Worm (Caenorhabditis elegans) whole organism, young adult: ENCODE results near the gene nhr-20.

Experiments
- B0019.2 ChIP-seq: fragments of 200-800 bp; sonication (Bioruptor generic); conservative IDR thresholded peaks from 2 replicates; pipeline ENCODE4 v1.3.6; 2022; ENCODE audit warnings: missing genetic modification reagents, missing genetic modification characterization, missing compliant biosample characterization
- B0261.1 ChIP-seq: sonication (generic microtip); optimal IDR thresholded peaks from 2 replicates; lab custom pipeline; 2016; ENCODE audit warnings: mild to moderate bottlenecking, missing genetic modification characterization, moderate library complexity, missing compliant biosample characterization
- C06A6.2 ChIP-seq: fragments of 200-800 bp; sonication (Bioruptor generic); conservative IDR thresholded peaks from 2 replicates; pipeline ENCODE4 v1.3.6; 2022; ENCODE audit warnings: missing genetic modification characterization, missing compliant biosample characterization
- F33H1.4 ChIP-seq: fragments of 200-800 bp; sonication (Bioruptor generic); IDR thresholded peaks from 2 replicates; pipeline ENCODE4 v1.3.6; 2022; ENCODE audit warnings: missing genetic modification reagents, missing genetic modification characterization, missing compliant biosample characterization
- akir-1 ChIP-seq: fragments of 200-800 bp; sonication (Bioruptor generic); optimal IDR thresholded peaks from 2 replicates; lab custom pipeline; 2018; ENCODE audit warnings: mild to moderate bottlenecking, missing genetic modification characterization, moderate library complexity, missing compliant biosample characterization
- ama-1 ChIP-seq, 3 experiments: fragments of 150-350 bp in 1 of 3; sonication (generic microtip) in 2 of 3; optimal IDR thresholded peaks; 2 replicates each; lab custom pipeline; 2014 to 2018; ENCODE audit warnings: missing biosample characterization in 2 of 3, missing genetic modification characterization in 2 of 3, missing genetic modification reagents in 2 of 3
- aptf-3 ChIP-seq: fragments of 200-800 bp; sonication (Bioruptor generic); IDR thresholded peaks from 2 replicates; pipeline ENCODE4 v1.3.6; 2022; ENCODE audit warnings: missing genetic modification characterization, missing compliant biosample characterization
- cebp-1 ChIP-seq, 2 experiments: fragments of 200-800 bp in 1 of 2; sonication (Bioruptor generic) in 1 of 2; sonication (generic microtip) in 1 of 2; IDR thresholded peaks in 1 of 2; optimal IDR thresholded peaks in 1 of 2; 2 replicates each; pipeline versions ENCODE4 v1.3.6 to Lab custom; 2017 to 2022; ENCODE audit warnings: missing compliant biosample characterization in 2 of 2, missing genetic modification characterization in 2 of 2, mild to moderate bottlenecking in 1 of 2, missing genetic modification reagents in 1 of 2, moderate library complexity in 1 of 2
- ceh-58 ChIP-seq: fragments of 200-800 bp; sonication (Bioruptor generic); IDR thresholded peaks from 2 replicates; pipeline ENCODE4 v1.3.6; 2022; ENCODE audit warnings: missing genetic modification characterization, missing compliant biosample characterization
- him-1 ChIP-seq: sonication (generic microtip); optimal IDR thresholded peaks from 2 replicates; lab custom pipeline; 2016; ENCODE audit warnings: missing genotype, missing genetic modification reagents, missing genetic modification characterization, missing compliant biosample characterization
- hlh-12 ChIP-seq: sonication (generic microtip); optimal IDR thresholded peaks from 2 replicates; lab custom pipeline; 2016; ENCODE audit warnings: missing genetic modification characterization, missing compliant biosample characterization
- hmg-20 ChIP-seq: fragments of 200-800 bp; sonication (Bioruptor generic); IDR thresholded peaks from 2 replicates; pipeline ENCODE4 v1.3.6; 2022; ENCODE audit warnings: missing genetic modification reagents, missing genetic modification characterization, missing compliant biosample characterization
- let-607 ChIP-seq, 2 experiments: fragments of 200-800 bp in 1 of 2; sonication (Bioruptor generic) in 1 of 2; sonication (generic microtip) in 1 of 2; optimal IDR thresholded peaks; 2 replicates each; lab custom pipeline; 2016 to 2018; ENCODE audit warnings: mild to moderate bottlenecking in 2 of 2, missing compliant biosample characterization in 2 of 2, missing genetic modification characterization in 2 of 2, moderate library complexity in 2 of 2, missing genotype in 1 of 2
- lin-26 ChIP-seq: fragments of 200-800 bp; sonication (Bioruptor generic); IDR thresholded peaks from 2 replicates; pipeline ENCODE4 v1.3.6; 2022; ENCODE audit warnings: missing genetic modification reagents, missing genetic modification characterization, missing compliant biosample characterization
- lin-54 ChIP-seq: fragments of 200-800 bp; sonication (Bioruptor generic); optimal IDR thresholded peaks from 2 replicates; lab custom pipeline; 2018; ENCODE audit warnings: mild to moderate bottlenecking, missing genetic modification characterization, missing compliant biosample characterization
- lsl-1 ChIP-seq: fragments of 200-800 bp; sonication (Bioruptor generic); optimal IDR thresholded peaks from 2 replicates; lab custom pipeline; 2018; ENCODE audit warnings: mild to moderate bottlenecking, missing genetic modification characterization, moderate library complexity, missing compliant biosample characterization
- lsy-27 ChIP-seq: sonication (generic microtip); optimal IDR thresholded peaks from 2 replicates; lab custom pipeline; 2017; ENCODE audit warnings: missing genetic modification characterization, mild to moderate bottlenecking, missing compliant biosample characterization, antibody characterized with exemption, missing genotype, borderline replicate concordance; ENCODE audit not compliant: insufficient read depth
- mes-4 ChIP-seq: sonication (generic microtip); optimal IDR thresholded peaks from 2 replicates; lab custom pipeline; 2016; ENCODE audit warnings: missing genotype, missing genetic modification characterization, missing compliant biosample characterization
- nfya-2 ChIP-seq: fragments of 200-800 bp; sonication (Bioruptor generic); IDR thresholded peaks from 2 replicates; pipeline ENCODE4 v1.3.6; 2022; ENCODE audit warnings: missing genetic modification reagents, missing genetic modification characterization, missing compliant biosample characterization
- nhr-120 ChIP-seq: fragments of 200-800 bp; sonication (Bioruptor generic); IDR thresholded peaks from 2 replicates; pipeline ENCODE4 v1.3.6; 2022; ENCODE audit warnings: missing genetic modification characterization, missing compliant biosample characterization
- nhr-80 ChIP-seq: sonication (generic microtip); optimal IDR thresholded peaks from 2 replicates; lab custom pipeline; 2016; ENCODE audit warnings: missing genetic modification characterization, missing compliant biosample characterization
- pha-4 ChIP-seq: fragments of 150-350 bp; sonication (generic microtip); optimal IDR thresholded peaks from 2 replicates; lab custom pipeline; 2014; ENCODE audit warnings: missing biosample characterization, missing genetic modification reagents, missing genetic modification characterization
- repo-1 ChIP-seq: sonication (generic microtip); optimal IDR thresholded peaks from 2 replicates; lab custom pipeline; 2017; ENCODE audit warnings: mild to moderate bottlenecking, missing genetic modification characterization, missing compliant biosample characterization
- somi-1 ChIP-seq: fragments of 200-800 bp; sonication (Bioruptor generic); optimal IDR thresholded peaks from 2 replicates; lab custom pipeline; 2018; ENCODE audit warnings: mild to moderate bottlenecking, missing genetic modification characterization, missing compliant biosample characterization
- tbp1 ChIP-seq: fragments of 200-800 bp; sonication (Bioruptor generic); optimal IDR thresholded peaks from 2 replicates; lab custom pipeline; 2018; ENCODE audit warnings: mild to moderate bottlenecking, missing genetic modification characterization, missing compliant biosample characterization
- tlf-1 ChIP-seq: fragments of 200-800 bp; sonication (Bioruptor generic); optimal IDR thresholded peaks from 2 replicates; lab custom pipeline; 2018; ENCODE audit warnings: mild to moderate bottlenecking, missing genetic modification characterization, missing compliant biosample characterization
- unc-62 ChIP-seq: fragments of 150-350 bp; optimal IDR thresholded peaks from 2 replicates; lab custom pipeline; 2014; ENCODE audit warnings: missing biosample characterization, missing genetic modification reagents, missing genetic modification characterization
- zfh-2 ChIP-seq: fragments of 200-800 bp; sonication (Bioruptor generic); conservative IDR thresholded peaks from 2 replicates; pipeline ENCODE4 v1.3.6; 2022; ENCODE audit warnings: missing genetic modification reagents, missing genetic modification characterization, missing compliant biosample characterization
- ztf-18 ChIP-seq: sonication (generic microtip); optimal IDR thresholded peaks from 2 replicates; lab custom pipeline; 2016; ENCODE audit warnings: missing genotype, mild to moderate bottlenecking, missing genetic modification characterization, missing compliant biosample characterization
- ztf-6 ChIP-seq: fragments of 200-800 bp; sonication (Bioruptor generic); IDR thresholded peaks from 2 replicates; pipeline ENCODE4 v1.3.6; 2022; ENCODE audit warnings: missing genetic modification reagents, missing genetic modification characterization, missing compliant biosample characterization

nhr-20 gene

DNA sequence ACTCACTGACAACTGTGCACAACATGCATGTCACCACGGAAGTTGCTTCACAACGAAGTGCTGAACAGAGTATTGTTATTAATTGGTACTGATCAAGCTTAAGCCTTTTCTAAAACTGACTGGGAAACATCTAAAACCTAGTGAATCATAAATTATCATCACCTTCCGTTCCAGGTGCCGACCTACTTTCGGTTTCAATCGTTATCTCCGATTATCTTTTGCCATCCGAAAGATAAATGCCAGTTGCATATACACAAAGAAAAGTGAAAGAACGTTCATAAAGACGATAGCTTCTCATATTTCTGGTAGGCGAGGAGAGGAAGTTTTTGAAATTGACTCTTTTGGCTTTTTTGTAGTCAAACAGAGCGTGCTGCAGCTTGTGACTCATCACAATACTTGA lies 43.4 kb downstream of the nhr-20 start:
- TF ChIP-seq repo-1 (tag; lab: Kevin White, UChicago) (no peak), mes-4 (no peak), hmg-20 (GFP tag; lab: Robert Waterston, UW) (no peak), lsl-1 (GFP tag; lab: Kevin White, UChicago) (no peak), zfh-2 (GFP tag; lab: Robert Waterston, UW) (no peak), nfya-2 (GFP tag; lab: Robert Waterston, UW) (no peak), lin-54 (GFP tag; lab: Kevin White, UChicago) (no peak), ama-1 (optimal IDR thresholded peaks at IDR 0.05; lab: Kevin White, UChicago) (no peak), ama-1 (GFP tag; optimal IDR thresholded peaks at IDR 0.05; lab: Kevin White, UChicago) (no peak), F33H1.4 (GFP tag; lab: Robert Waterston, UW) (no peak), unc-62 (GFP tag; lab: Kevin White, UChicago) (no peak), pha-4 (tag; lab: Kevin White, UChicago) (no peak), ztf-18 (tag; lab: Kevin White, UChicago) (no peak), tlf-1 (GFP tag; lab: Kevin White, UChicago) (no peak), B0019.2 (no peak), ztf-6 (GFP tag; lab: Robert Waterston, UW) (no peak), nhr-120 (GFP tag; lab: Robert Waterston, UW) (no peak), hlh-12 (tag; lab: Kevin White, UChicago) (no peak), cebp-1 (GFP tag; IDR thresholded peaks at IDR 0.05; lab: Robert Waterston, UW) (no peak), cebp-1 (tag; optimal IDR thresholded peaks at IDR 0.05; lab: Kevin White, UChicago) (no peak), lsy-27 (no peak), akir-1 (GFP tag; lab: Kevin White, UChicago) (no peak)

ce11 chrIII:4187845-4188244 lies 45.2 kb downstream of the nhr-20 start, which contains the start of gene R74.2:
Gene R74.2 (plus strand): TSS chrIII:4188160.
- TF ChIP-seq somi-1 = no peak
- TF ChIP-seq C06A6.2 (GFP tag; lab: Robert Waterston, UW) = no peak
- no peak for TF ChIP-seq lin-26 (GFP tag; lab: Robert Waterston, UW)
- TF ChIP-seq B0261.1 (tag; lab: Kevin White, UChicago) = no peak
- no peak for TF ChIP-seq F33H1.4 (GFP tag; lab: Robert Waterston, UW)
- no peak for TF ChIP-seq tbp1 (GFP tag; lab: Kevin White, UChicago)
- TF ChIP-seq, all 124 proteins: peak for 0

ce11 chrIII:4186751-4187309 lies 46.2 kb downstream of the nhr-20 start, which contains the start of gene lars-1:
Gene lars-1 (minus strand): TSS chrIII:4186801.
- peak; percentile 48 for TF ChIP-seq nhr-80 (tag; lab: Kevin White, UChicago)
- no peak for TF ChIP-seq ceh-58 (GFP tag; lab: Robert Waterston, UW)
- TF ChIP-seq let-607 (tag; optimal IDR thresholded peaks at IDR 0.05; lab: Kevin White, UChicago) = peak; percentile 87 to 92

DNA sequence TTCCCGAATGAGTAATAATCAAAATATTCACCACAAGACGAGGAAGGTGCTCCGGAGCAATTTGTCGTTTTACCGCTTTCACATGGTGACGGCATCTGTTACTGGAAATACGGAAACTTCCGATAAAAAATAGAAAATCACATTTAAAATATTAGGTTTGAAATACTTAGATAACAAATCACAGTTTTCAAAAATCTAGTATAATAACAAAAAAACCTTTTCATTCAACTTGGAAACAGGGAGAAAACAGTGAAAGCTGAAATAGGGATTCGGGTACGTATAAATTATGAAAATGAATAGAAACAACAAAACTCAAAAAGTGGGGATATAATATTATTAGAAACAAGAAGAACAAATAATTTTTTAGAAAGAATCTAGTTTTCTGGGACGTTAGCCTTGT lies 51.7 kb downstream of the nhr-20 start, which contains the start of gene C16C10.1:
C16C10.1 (minus strand) TSS at position 101 of the 400 bp plus-strand sequence.
- TF ChIP-seq him-1 (tag; lab: Kevin White, UChicago) (no peak), aptf-3 (GFP tag; lab: Robert Waterston, UW) (0 out of 2 replicates have a peak, but pooled peaks have one; percentile 20)
